Worm (Caenorhabditis elegans) whole organism, late embryonic: ENCODE data around the gene bcs-1.

Source experiments
- C08G9.2 ChIP-seq: sonication (generic microtip); optimal IDR thresholded peaks from 2 replicates; lab custom pipeline; 2016; ENCODE audit warnings: mild to moderate bottlenecking, missing genetic modification characterization, moderate library complexity, missing compliant biosample characterization
- ama-1 ChIP-seq: fragments of 150-350 bp; optimal IDR thresholded peaks from 2 replicates; lab custom pipeline; 2014
- ceh-19 ChIP-seq: fragments of 200-800 bp; sonication (Bioruptor generic); optimal IDR thresholded peaks from 2 replicates; lab custom pipeline; 2018; ENCODE audit warnings: mild to moderate bottlenecking, missing genetic modification characterization, missing compliant biosample characterization
- ceh-30 ChIP-seq: fragments of 150-350 bp; optimal IDR thresholded peaks from 2 replicates; lab custom pipeline; 2014; ENCODE audit warnings: missing biosample characterization, missing genetic modification characterization
- ceh-48 ChIP-seq: sonication (generic microtip); optimal IDR thresholded peaks from 2 replicates; lab custom pipeline; 2016; ENCODE audit warnings: missing genetic modification characterization, inconsistent platforms, missing compliant biosample characterization
- elt-4 ChIP-seq: sonication (generic microtip); optimal IDR thresholded peaks from 2 replicates; lab custom pipeline; 2016; ENCODE audit warnings: missing genetic modification characterization, missing compliant biosample characterization
- fkh-6 ChIP-seq: sonication (generic microtip); optimal IDR thresholded peaks from 2 replicates; lab custom pipeline; 2016; ENCODE audit warnings: missing genetic modification characterization, missing compliant biosample characterization
- nhr-11 ChIP-seq: fragments of 150-350 bp; optimal IDR thresholded peaks from 2 replicates; lab custom pipeline; 2014; ENCODE audit warnings: missing biosample characterization, missing genetic modification characterization
- npax-4 ChIP-seq: sonication (generic microtip); optimal IDR thresholded peaks from 2 replicates; lab custom pipeline; 2016; ENCODE audit warnings: missing genetic modification characterization, missing compliant biosample characterization
- pag-3 ChIP-seq: sonication (generic microtip); optimal IDR thresholded peaks from 2 replicates; lab custom pipeline; 2016; ENCODE audit warnings: missing compliant biosample characterization, missing genetic modification characterization, borderline replicate concordance
- pha-4 ChIP-seq: fragments of 150-350 bp; optimal IDR thresholded peaks from 2 replicates; lab custom pipeline; 2018; ENCODE audit warnings: missing biosample characterization, missing genetic modification reagents, missing genetic modification characterization
- sdc-2 ChIP-seq: sonication (generic microtip); optimal IDR thresholded peaks from 2 replicates; lab custom pipeline; 2016; ENCODE audit warnings: missing genotype, missing genetic modification characterization, missing compliant biosample characterization
- tbx-7 ChIP-seq: sonication (generic microtip); optimal IDR thresholded peaks from 2 replicates; lab custom pipeline; 2016; ENCODE audit warnings: missing genotype, missing genetic modification characterization, missing compliant biosample characterization
- ttx-3 ChIP-seq: sonication (generic microtip); optimal IDR thresholded peaks from 2 replicates; lab custom pipeline; 2016; ENCODE audit warnings: missing genetic modification reagents, missing genetic modification characterization, missing compliant biosample characterization

DNA sequence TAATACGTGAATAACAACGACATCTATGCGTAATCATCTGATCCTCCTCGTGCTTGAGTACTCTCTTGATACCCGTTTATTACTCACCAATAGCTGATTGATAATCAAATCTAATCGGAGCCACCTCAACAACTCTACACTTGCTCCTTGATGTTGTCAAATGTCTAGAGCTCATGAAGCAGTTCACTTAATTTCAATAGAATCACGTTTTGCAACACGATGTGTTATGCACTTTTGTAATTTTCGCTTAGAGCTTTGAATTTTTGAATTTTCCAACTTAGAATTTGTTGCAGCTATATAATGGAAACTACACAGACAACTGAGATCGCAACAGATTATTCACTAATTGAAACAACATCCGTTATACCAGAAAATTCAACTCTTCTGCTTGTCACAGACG is 41.6 kb downstream of the bcs-1 start, which contains the start of gene T22C8.1:
- TF ChIP-seq tbx-7 (tag; lab: Kevin White, UChicago) (no peak), ama-1 (no peak), ceh-19 (no peak), pag-3 (no peak), npax-4 (tag; lab: Kevin White, UChicago) (no peak), ttx-3 (tag; lab: Kevin White, UChicago) (no peak), pha-4 (tag; lab: Kevin White, UChicago) (no peak), nhr-11 (tag; lab: Kevin White, UChicago) (no peak), ceh-30 (no peak), fkh-6 (tag; lab: Kevin White, UChicago) (no peak), ceh-48 (tag; lab: Kevin White, UChicago) (no peak), C08G9.2 (tag; lab: Kevin White, UChicago) (no peak), elt-4 (tag; lab: Kevin White, UChicago) (no peak), sdc-2 (tag; lab: Kevin White, UChicago) (no peak)
